Worm (Caenorhabditis elegans) whole organism, L1 larva: ENCODE data around the gene C47E12.12.

Experiments used
- ama-1 ChIP-seq: fragments of 150-350 bp; optimal IDR thresholded peaks from 2 replicates; lab custom pipeline; 2014
- nhr-237 ChIP-seq: fragments of 150-350 bp; optimal IDR thresholded peaks from 2 replicates; lab custom pipeline; 2014; ENCODE audit warnings: missing biosample characterization, missing genetic modification characterization
- zag-1 ChIP-seq: fragments of 150-350 bp; optimal IDR thresholded peaks from 2 replicates; lab custom pipeline; 2014; ENCODE audit warnings: missing biosample characterization, missing genetic modification characterization
- ztf-11 ChIP-seq, 2 experiments: sonication (generic microtip); optimal IDR thresholded peaks; 2 replicates each; lab custom pipeline; 2016 to 2017; ENCODE audit warnings: missing genetic modification characterization in 2 of 2, missing biosample characterization in 1 of 2, missing compliant biosample characterization in 1 of 2

DNA sequence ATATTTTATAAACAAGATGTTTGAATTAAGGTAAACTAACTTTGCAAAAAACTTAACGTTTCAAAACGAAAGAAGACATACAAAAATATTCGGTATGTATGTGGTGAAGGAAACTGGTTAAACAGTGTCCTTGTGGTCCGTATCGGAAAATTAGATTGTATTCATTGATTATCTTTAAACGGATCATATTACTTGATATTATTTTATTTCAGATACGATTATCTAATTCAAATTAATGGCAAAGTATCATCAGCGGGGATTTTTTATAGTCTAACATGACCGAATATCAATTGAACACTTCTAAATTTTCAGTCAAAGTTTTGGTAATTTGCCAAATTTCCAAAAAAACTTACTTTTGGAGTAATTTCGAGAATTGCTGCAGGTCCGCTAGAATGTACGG, 34.3 kb upstream of the C47E12.12 start, which contains the start of gene C47E12.13:
- TF ChIP-seq ztf-11 (tag; optimal IDR thresholded peaks at IDR 0.05; lab: Kevin White, UChicago) = no peak
- TF ChIP-seq nhr-237 (tag; lab: Kevin White, UChicago) = no peak
- no peak for TF ChIP-seq zag-1
- no peak for TF ChIP-seq ama-1
